Worm (Caenorhabditis elegans): ENCODE data around the gene sgt-1.
"Not testable (repeated sequence)": the region's sequence is repeated elsewhere in the genome, so short reads cannot be mapped to it uniquely, and the experiment has no call there.

sgt-1 gene

ce11 chrII:4903696-4904095, at the start of gene sgt-1:
Gene sgt-1, minus strand, starts transcription at chrII:4903796.
- TF ChIP-seq zfh-2 (GFP tag; conservative IDR thresholded peaks at IDR 0.05); sptf-2 (GFP tag; optimal IDR thresholded peaks at IDR 0.05); ztf-18 (tag; optimal IDR thresholded peaks at IDR 0.05): not testable (repeated sequence)

ce11 chrII:4953289-4953688, 49.7 kb upstream of the sgt-1 start, which contains the start of gene ndx-3:
Gene ndx-3, plus strand, starts transcription at chrII:4953589.
- no peak for TF ChIP-seq lin-26 (GFP tag; IDR thresholded peaks at IDR 0.05)
- TF ChIP-seq him-1 (tag; optimal IDR thresholded peaks at IDR 0.05), result no peak
- TF ChIP-seq ztf-25 (GFP tag; IDR thresholded peaks at IDR 0.05), result no peak
- TF ChIP-seq aptf-2 (GFP tag; conservative IDR thresholded peaks at IDR 0.05), result no peak
- TF ChIP-seq F55B11.4 (tag; optimal IDR thresholded peaks at IDR 0.05; ENCODE audit: borderline replicate concordance, insufficient read depth), result no peak
- no peak for TF ChIP-seq ceh-100 (GFP tag; IDR thresholded peaks at IDR 0.05)

ce11 chrII:4949380-4949950, 45.9 kb upstream of the sgt-1 start, which contains the start of the genes try-1 and zyg-12:
Gene try-1, minus strand, starts transcription at chrII:4949527.
Gene zyg-12, plus strand, starts transcription at chrII:4949900.
- TF ChIP-seq lin-54 (GFP tag; optimal IDR thresholded peaks at IDR 0.05), result no peak
- no peak for TF ChIP-seq dox-1 (GFP tag; IDR thresholded peaks at IDR 0.05)
- no peak for TF ChIP-seq F57A8.1 (GFP tag; optimal IDR thresholded peaks at IDR 0.05)
- TF ChIP-seq him-1 (tag; optimal IDR thresholded peaks at IDR 0.05), result no peak
- TF ChIP-seq madf-6 (GFP tag; IDR thresholded peaks at IDR 0.05), result peak; percentile 78
- no peak for TF ChIP-seq ccch-3 (GFP tag; optimal IDR thresholded peaks at IDR 0.05)
- peak; percentile 51 for TF ChIP-seq madf-8 (GFP tag; conservative IDR thresholded peaks at IDR 0.05)
- TF ChIP-seq nhr-27 (tag; optimal IDR thresholded peaks at IDR 0.05), result no peak
- TF ChIP-seq nhr-179 (tag; optimal IDR thresholded peaks at IDR 0.05), result no peak
- no peak for TF ChIP-seq F23B12.7 (tag; optimal IDR thresholded peaks at IDR 0.05; ENCODE audit: insufficient read depth)
- TF ChIP-seq attf-6 (GFP tag; IDR thresholded peaks at IDR 0.05), result no peak
- no peak for TF ChIP-seq rpc-1 (optimal IDR thresholded peaks at IDR 0.05)
- TF ChIP-seq rpc-1 (tag; optimal IDR thresholded peaks at IDR 0.05), result no peak
- TF ChIP-seq K12H6.12 (tag; optimal IDR thresholded peaks at IDR 0.05), result no peak
- no peak for TF ChIP-seq akir-1 (GFP tag; optimal IDR thresholded peaks at IDR 0.05)
- no peak for TF ChIP-seq ceh-40 (GFP tag; IDR thresholded peaks at IDR 0.05)
- no peak for TF ChIP-seq ets-4 (GFP tag; optimal IDR thresholded peaks at IDR 0.05)
- TF ChIP-seq xnd-1 (tag; optimal IDR thresholded peaks at IDR 0.05), result peak; percentile 47
- TF ChIP-seq F52B5.7 (tag; optimal IDR thresholded peaks at IDR 0.05), result no peak
- TF ChIP-seq nhr-90 (tag; optimal IDR thresholded peaks at IDR 0.05), result no peak
- TF ChIP-seq mxl-1 (tag; optimal IDR thresholded peaks at IDR 0.05), result no peak
- TF ChIP-seq F39B2.1 (GFP tag; IDR thresholded peaks at IDR 0.05), result no peak
- TF ChIP-seq repo-1 (tag; optimal IDR thresholded peaks at IDR 0.05), result no peak
- no peak for TF ChIP-seq rcor-1 (GFP tag; IDR thresholded peaks at IDR 0.05)
- TF ChIP-seq zim-3 (tag; optimal IDR thresholded peaks at IDR 0.05), result no peak
- TF ChIP-seq T07F8.4 (tag; optimal IDR thresholded peaks at IDR 0.05), result no peak
- no peak for TF ChIP-seq nfyb-1 (GFP tag; IDR thresholded peaks at IDR 0.05)
- no peak for TF ChIP-seq B0019.2 (GFP tag; conservative IDR thresholded peaks at IDR 0.05)
- no peak for TF ChIP-seq tbx-9 (tag; optimal IDR thresholded peaks at IDR 0.05; ENCODE audit: borderline replicate concordance)
- TF ChIP-seq egrh-3 (GFP tag; IDR thresholded peaks at IDR 0.05), result no peak
- no peak for TF ChIP-seq Y53G8AR.9 (GFP tag; conservative IDR thresholded peaks at IDR 0.05)
- TF ChIP-seq ekl-4 (GFP tag; IDR thresholded peaks at IDR 0.05), result no peak
- no peak for TF ChIP-seq sea-2 (GFP tag; IDR thresholded peaks at IDR 0.05)
- no peak for TF ChIP-seq C17E4.6 (GFP tag; IDR thresholded peaks at IDR 0.05)
- no peak for TF ChIP-seq egl-18 (GFP tag; IDR thresholded peaks at IDR 0.05)
- TF ChIP-seq ztf-26 (tag; optimal IDR thresholded peaks at IDR 0.05), result no peak
- TF ChIP-seq hmg-20 (GFP tag; IDR thresholded peaks at IDR 0.05), result no peak
- no peak for TF ChIP-seq Y53F4B.3 (GFP tag; IDR thresholded peaks at IDR 0.05)
